Fruit fly (Drosophila melanogaster) S2 (cell line): ENCODE results near the gene CG34175.

ENCODE experiments used
- CG8478 ChIP-seq: fragments of >200 bp; optimal IDR thresholded peaks from 2 replicates; lab custom pipeline; 2018
- CTCF ChIP-seq, 2 experiments: fragments of >200 bp; optimal IDR thresholded peaks; 2 replicates each; lab custom pipeline; 2018

CG34175 gene

DNA sequence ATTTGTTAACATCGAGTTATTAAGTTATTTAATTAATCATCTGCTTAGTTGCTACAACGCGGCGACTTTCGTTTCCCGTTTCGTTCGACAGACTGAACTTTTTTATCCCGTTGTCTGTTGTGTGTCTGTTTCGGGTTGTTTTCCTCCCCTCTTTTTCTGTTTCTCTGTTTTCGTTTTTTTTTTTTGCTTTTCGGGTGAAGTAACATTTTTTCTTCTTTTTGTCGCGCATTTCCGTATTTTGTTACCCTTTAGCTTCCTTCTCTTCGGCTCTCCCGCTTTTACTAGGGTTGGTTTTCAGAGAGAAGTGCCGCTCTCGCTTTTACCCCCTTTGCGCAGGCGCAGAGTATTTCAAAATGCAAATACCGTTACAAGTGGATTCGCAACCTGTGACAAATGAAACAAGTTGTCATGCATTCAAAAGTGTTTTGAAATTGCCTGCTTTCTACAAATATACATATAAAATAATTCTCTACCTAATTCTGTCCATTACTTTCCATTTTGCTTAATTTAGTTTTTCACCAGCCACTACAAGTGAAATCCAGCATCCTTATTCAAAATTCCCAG, 28.9 kb downstream of the CG34175 start, which contains the start of gene Pgant2:
Gene Pgant2 (minus strand): TSS at position 51 of the 564 bp plus-strand sequence.
- TF ChIP-seq CTCF (optimal IDR thresholded peaks at IDR 0.05; lab: Kevin White, UChicago) (no peak), CG8478 (lab: Kevin White, UChicago) (no peak)

DNA sequence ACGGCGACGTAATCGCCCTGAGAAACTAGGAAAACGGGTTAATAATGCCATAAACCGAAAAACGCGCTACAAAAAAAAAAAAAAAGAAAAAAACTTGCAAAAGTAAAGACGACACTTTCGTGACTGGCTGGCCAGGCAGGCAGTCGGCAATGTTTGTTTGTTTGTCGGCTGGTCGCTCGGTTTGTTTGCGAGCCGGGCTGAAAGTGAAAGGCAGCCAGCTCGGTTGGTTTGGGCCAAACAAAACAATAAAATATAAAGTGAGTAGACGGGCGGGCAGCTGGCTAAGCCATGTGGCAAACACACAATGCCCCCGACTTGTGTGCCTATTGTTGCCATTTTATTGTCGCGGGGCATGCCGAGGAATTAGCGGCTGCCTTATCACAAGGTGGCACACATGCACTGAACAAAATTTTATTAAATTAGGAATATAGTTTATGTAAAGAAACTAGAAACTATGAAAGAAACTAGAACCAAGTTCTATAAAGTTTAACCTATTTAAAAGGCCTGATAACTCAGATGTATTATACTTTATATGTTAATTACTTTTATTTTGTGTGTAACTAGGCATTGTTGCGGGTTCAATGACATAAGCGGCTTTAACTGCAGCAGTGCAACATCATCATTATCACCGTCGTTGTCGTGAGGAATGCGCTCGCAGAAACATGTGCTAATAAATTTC, 30.7 kb downstream of the CG34175 start:
- no peak for TF ChIP-seq CTCF (optimal IDR thresholded peaks at IDR 0.05; lab: Kevin White, UChicago)
- no peak for TF ChIP-seq CG8478 (lab: Kevin White, UChicago)

DNA sequence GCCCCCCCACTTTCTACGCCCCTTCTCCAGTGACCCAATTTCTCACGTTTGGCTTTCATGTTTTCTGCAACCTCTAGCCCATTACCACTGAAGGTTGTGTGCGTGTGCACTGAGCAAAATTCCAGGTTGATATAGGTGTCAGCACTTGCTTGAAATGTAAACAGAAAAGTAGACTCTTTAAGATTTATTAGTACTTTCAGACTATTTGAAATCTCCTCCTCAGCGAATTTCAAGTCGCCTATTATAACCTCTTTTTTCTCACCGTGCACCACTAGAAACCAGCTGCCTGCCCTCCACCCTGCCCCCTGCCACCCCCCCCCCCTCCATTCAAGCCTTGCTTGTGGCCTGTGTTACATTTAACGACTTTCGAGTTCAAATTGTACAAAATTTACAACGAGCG, 37.3 kb downstream of the CG34175 start:
- TF ChIP-seq CTCF (optimal IDR thresholded peaks at IDR 0.05; lab: Kevin White, UChicago) (no peak), CG8478 (lab: Kevin White, UChicago) (no peak)

DNA sequence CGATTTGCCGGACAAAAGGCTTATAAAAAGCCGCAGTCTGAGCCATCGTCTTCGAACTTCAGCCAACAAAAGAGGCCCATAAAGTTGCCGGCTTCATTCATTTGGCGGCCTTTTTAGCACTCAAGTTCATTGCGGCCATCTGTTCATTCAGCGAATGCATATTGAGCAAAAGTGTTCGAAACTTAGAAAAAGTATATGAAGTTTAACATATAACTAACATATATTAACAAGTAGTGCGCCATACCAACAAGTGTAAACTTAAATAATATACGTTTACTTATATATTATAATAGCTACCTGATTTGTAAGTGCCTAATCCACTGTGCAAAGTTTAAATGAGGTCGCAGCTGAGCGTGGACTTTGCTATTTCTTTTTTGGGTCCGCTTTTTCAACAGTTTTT, 38.5 kb downstream of the CG34175 start:
- TF ChIP-seq CTCF (optimal IDR thresholded peaks at IDR 0.05; lab: Kevin White, UChicago) = no peak
- TF ChIP-seq CG8478 (lab: Kevin White, UChicago) = no peak

DNA sequence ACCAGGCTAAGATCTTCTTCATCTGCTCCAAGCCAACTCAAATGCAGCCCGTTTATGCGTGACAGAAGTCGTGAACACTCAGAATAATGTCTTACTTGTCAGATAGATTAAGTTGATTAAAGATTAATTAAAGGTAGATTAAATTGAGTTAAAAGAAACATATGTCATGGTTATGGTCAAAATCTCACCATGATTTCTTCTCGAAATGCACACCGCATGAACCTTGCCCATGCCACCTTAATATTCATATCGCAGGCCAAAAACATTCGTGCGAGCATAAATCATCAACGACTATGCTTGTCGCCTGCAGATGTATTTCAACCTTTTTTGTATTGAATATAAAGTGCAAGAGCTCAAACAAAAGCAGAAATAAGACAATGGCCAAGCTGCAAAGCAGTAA, 39.2 kb downstream of the CG34175 start:
- TF ChIP-seq CG8478 (lab: Kevin White, UChicago) (no peak), CTCF (optimal IDR thresholded peaks at IDR 0.05; lab: Kevin White, UChicago) (no peak)

DNA sequence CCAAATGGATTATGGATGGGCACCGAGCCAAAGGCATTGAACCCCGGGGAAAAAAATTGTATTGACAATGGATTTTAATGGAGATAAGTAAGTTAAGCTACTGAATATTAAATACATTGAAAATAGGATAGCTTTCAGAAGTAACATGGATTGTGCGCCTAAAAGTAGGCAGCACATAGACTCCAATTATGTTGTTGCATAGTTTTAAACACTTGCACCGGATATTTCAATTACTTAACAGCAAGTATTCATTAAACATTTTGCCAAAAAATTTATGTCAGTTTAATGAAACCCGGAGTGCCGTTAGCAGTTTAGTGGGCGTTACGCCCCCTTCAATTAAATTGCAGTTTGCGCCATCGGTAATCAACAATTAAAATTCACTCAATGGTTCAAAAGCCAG, 40.3 kb downstream of the CG34175 start:
- no peak for TF ChIP-seq CTCF (optimal IDR thresholded peaks at IDR 0.05; lab: Kevin White, UChicago)

DNA sequence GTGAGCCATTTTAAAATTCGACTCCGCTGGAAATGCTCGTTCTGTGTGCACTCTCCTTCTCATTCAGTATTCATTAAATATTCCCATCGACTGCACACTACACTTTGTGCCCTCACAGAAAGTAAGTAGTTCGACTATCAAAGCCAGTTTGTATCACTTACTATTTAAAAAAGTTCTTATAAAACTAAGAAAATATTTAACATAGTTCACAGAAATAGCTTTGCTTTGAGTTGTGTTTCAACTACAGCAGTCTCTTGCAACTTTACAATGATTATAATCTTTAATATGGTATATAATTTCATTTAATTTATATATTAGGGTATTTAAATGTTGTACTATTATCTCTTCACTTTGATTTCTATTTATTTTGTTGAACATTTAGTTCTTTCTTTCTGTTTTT, 41.7 kb downstream of the CG34175 start:
- no peak for TF ChIP-seq CTCF (optimal IDR thresholded peaks at IDR 0.05; lab: Kevin White, UChicago)
- no peak for TF ChIP-seq CG8478 (lab: Kevin White, UChicago)

DNA sequence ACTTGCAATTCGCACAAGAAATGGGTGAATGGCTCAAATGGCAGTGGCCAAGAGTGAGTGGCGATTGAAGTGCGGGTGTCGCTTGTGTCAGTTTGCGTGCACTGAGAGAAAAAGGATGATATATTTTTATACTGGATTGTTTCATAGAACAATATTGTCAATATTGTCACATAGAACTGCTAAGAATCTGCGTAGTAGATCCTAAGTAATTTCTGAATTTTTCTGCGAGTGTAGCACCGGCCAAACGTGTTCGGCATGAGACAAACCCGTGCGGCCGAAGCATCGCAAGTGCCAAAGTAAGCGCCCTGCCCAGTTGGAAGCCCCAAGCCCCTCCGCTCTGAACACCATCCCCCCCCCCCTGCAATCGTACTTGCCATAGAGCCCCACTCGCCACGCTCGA, 42.5 kb downstream of the CG34175 start:
- no peak for TF ChIP-seq CG8478 (lab: Kevin White, UChicago)
- no peak for TF ChIP-seq CTCF (optimal IDR thresholded peaks at IDR 0.05; lab: Kevin White, UChicago)

DNA sequence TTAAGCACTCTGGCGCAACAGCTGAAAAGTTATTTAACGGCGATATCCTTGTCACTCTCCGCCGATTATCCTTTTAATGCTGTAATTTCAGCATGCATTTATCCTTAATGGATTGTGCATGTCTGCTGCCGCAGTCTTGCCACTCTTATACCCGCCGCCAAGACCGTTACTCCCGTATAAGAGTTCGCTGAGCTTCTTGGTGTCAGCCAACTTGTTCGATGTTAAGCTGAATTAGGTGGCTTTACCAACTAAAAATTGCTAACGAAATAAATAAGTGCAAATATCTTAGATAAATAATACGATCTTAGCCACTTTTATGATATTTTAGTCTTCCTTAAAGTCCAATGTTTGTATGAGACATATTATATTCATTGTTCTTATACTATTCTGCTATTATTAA, 43.3 kb downstream of the CG34175 start:
- TF ChIP-seq CG8478 (lab: Kevin White, UChicago) (no peak), CTCF (optimal IDR thresholded peaks at IDR 0.05; lab: Kevin White, UChicago) (no peak)

DNA sequence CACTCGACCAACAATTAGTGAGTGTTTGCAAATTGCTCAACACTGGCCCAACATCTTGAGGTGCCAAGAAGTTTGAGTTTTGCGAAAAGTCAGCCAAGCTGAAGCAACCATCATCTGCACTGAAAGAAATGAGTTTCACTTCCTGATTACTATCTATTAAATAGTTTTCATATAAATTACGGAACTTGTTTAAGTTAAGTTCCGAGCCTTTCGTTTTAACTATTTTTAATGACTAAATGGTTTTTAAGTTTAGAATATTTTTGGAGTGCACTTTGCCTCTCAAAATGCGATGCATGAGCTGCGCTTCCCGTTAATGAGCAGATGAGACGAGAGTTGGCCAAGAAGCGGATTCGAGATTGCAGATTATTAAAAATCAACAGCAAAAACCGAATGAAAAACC, 43.9 kb downstream of the CG34175 start:
- no peak for TF ChIP-seq CG8478 (lab: Kevin White, UChicago)
- no peak for TF ChIP-seq CTCF (optimal IDR thresholded peaks at IDR 0.05; lab: Kevin White, UChicago)

DNA sequence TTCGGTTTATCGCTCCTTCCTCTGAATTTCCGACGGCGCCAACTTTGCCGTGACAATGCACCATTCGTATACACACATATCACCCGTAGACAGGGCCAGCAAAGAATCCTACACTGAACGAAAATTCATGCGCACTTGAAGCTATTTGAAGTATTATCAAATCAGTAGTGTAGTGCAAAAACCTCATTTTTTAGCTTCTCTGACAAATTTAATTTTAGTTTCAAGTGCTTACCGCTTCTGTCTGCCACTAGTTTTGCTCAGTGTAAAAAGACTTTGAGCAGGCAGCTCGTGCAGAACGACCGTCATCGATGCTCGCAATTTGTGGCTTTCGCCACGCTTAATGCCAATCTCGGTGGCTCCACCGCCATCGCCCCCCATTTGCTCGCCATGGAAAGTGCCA, 47.0 kb downstream of the CG34175 start:
- TF ChIP-seq CTCF (optimal IDR thresholded peaks at IDR 0.05; lab: Kevin White, UChicago) = no peak
- no peak for TF ChIP-seq CG8478 (lab: Kevin White, UChicago)

DNA sequence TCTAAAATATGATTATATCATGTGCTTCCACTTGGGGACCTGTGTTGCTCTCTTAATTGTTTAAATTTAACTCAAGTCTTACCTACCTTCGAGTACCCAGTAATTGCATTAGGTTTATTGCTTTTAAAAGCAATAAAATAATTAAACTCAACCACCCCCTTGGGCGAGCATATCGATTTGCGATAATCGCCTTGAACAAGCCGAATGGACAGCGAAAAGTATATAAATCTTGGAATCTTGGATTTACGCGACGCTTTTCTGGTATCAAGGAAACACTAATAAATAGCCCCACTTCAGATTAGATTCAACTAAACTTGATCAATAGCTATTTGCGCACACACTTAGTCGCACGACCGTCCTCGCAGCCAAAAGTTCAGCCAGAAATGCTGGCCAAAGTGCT, 47.8 kb downstream of the CG34175 start, which contains the start of gene CG2772:
Gene CG2772 (plus strand): TSS at position 338 of the 400 bp plus-strand sequence.
- TF ChIP-seq CTCF (optimal IDR thresholded peaks at IDR 0.05; lab: Kevin White, UChicago) (no peak), CG8478 (lab: Kevin White, UChicago) (no peak)
